Worm (Caenorhabditis elegans) whole organism, young adult: ENCODE data around the gene dsb-3.
A peak's percentile ranks its signal among the peaks of the same experiment; 100 is the strongest.

Source experiments
- B0035.1 ChIP-seq: sonication (generic microtip); optimal IDR thresholded peaks from 2 replicates; lab custom pipeline; 2016; ENCODE audit warnings: missing genetic modification characterization, mild to moderate bottlenecking, missing compliant biosample characterization, missing genotype, missing genetic modification reagents
- B0336.3 ChIP-seq: fragments of 200-800 bp; sonication (Bioruptor generic); IDR thresholded peaks from 2 replicates; pipeline ENCODE4 v1.3.6; 2022; ENCODE audit warnings: missing genetic modification characterization, missing compliant biosample characterization
- C06A6.2 ChIP-seq: fragments of 200-800 bp; sonication (Bioruptor generic); conservative IDR thresholded peaks from 2 replicates; pipeline ENCODE4 v1.3.6; 2022; ENCODE audit warnings: missing genetic modification characterization, missing compliant biosample characterization
- F10E7.11 ChIP-seq: sonication (generic microtip); optimal IDR thresholded peaks from 2 replicates; lab custom pipeline; 2017; ENCODE audit warnings: mild to moderate bottlenecking, missing genetic modification characterization, moderate library complexity, missing compliant biosample characterization
- F37B4.10 ChIP-seq: fragments of 200-800 bp; sonication (Bioruptor generic); IDR thresholded peaks from 2 replicates; pipeline ENCODE4 v1.3.6; 2022; ENCODE audit warnings: missing genetic modification characterization, missing compliant biosample characterization
- F39B2.1 ChIP-seq: fragments of 200-800 bp; sonication (Bioruptor generic); IDR thresholded peaks from 2 replicates; pipeline ENCODE4 v1.3.6; 2022; ENCODE audit warnings: missing genetic modification reagents, missing genetic modification characterization, missing compliant biosample characterization
- F55B11.4 ChIP-seq: sonication (generic microtip); optimal IDR thresholded peaks from 2 replicates; lab custom pipeline; 2016; ENCODE audit warnings: missing compliant biosample characterization, missing genetic modification characterization, borderline replicate concordance; ENCODE audit not compliant: insufficient read depth
- K12H6.12 ChIP-seq: fragments of 200-800 bp; sonication (Bioruptor generic); optimal IDR thresholded peaks from 2 replicates; lab custom pipeline; 2018; ENCODE audit warnings: mild to moderate bottlenecking, missing genetic modification characterization, missing compliant biosample characterization
- T07F8.4 ChIP-seq: sonication (generic microtip); optimal IDR thresholded peaks from 2 replicates; lab custom pipeline; 2016; ENCODE audit warnings: mild to moderate bottlenecking, missing genetic modification characterization, moderate library complexity, missing compliant biosample characterization
- T26A5.8 ChIP-seq: sonication (generic microtip); optimal IDR thresholded peaks from 2 replicates; lab custom pipeline; 2016; ENCODE audit warnings: missing genetic modification characterization, missing compliant biosample characterization
- Y53F4B.3 ChIP-seq: fragments of 200-800 bp; sonication (Bioruptor generic); IDR thresholded peaks from 2 replicates; pipeline ENCODE4 v1.3.6; 2022; ENCODE audit warnings: missing genetic modification reagents, missing genetic modification characterization, missing compliant biosample characterization
- Y53G8AR.9 ChIP-seq: fragments of 200-800 bp; sonication (Bioruptor generic); conservative IDR thresholded peaks from 2 replicates; pipeline ENCODE4 v1.3.6; 2022; ENCODE audit warnings: missing genetic modification reagents, missing genetic modification characterization, missing compliant biosample characterization
- Y79H2A.3 ChIP-seq: fragments of 200-800 bp; sonication (Bioruptor generic); conservative IDR thresholded peaks from 2 replicates; pipeline ENCODE4 v1.3.6; 2022; ENCODE audit warnings: missing genetic modification reagents, missing genetic modification characterization, missing compliant biosample characterization
- ZK185.1 ChIP-seq: sonication (generic microtip); optimal IDR thresholded peaks from 2 replicates; lab custom pipeline; 2016; ENCODE audit warnings: mild to moderate bottlenecking, missing genetic modification characterization, missing compliant biosample characterization; ENCODE audit not compliant: poor library complexity, severe bottlenecking
- akir-1 ChIP-seq: fragments of 200-800 bp; sonication (Bioruptor generic); optimal IDR thresholded peaks from 2 replicates; lab custom pipeline; 2018; ENCODE audit warnings: mild to moderate bottlenecking, missing genetic modification characterization, moderate library complexity, missing compliant biosample characterization
- ama-1 ChIP-seq, 3 experiments: fragments of 150-350 bp in 1 of 3; sonication (generic microtip) in 2 of 3; optimal IDR thresholded peaks; 2 replicates each; lab custom pipeline; 2014 to 2018; ENCODE audit warnings: missing biosample characterization in 2 of 3, missing genetic modification characterization in 2 of 3, missing genetic modification reagents in 2 of 3
- aptf-2 ChIP-seq: fragments of 200-800 bp; sonication (Bioruptor generic); conservative IDR thresholded peaks from 2 replicates; pipeline ENCODE4 v1.3.6; 2022; ENCODE audit warnings: missing genetic modification reagents, missing genetic modification characterization, missing compliant biosample characterization
- atf-7 ChIP-seq: sonication (generic microtip); optimal IDR thresholded peaks from 2 replicates; lab custom pipeline; 2017; ENCODE audit warnings: mild to moderate bottlenecking, missing genetic modification characterization, missing compliant biosample characterization
- athp-1 ChIP-seq: sonication (generic microtip); optimal IDR thresholded peaks from 2 replicates; lab custom pipeline; 2017; ENCODE audit warnings: mild to moderate bottlenecking, missing genetic modification characterization, missing compliant biosample characterization
- attf-3 ChIP-seq: fragments of 200-800 bp; sonication (Bioruptor generic); conservative IDR thresholded peaks from 2 replicates; pipeline ENCODE4 v1.3.6; 2022; ENCODE audit warnings: missing genetic modification reagents, missing genetic modification characterization, missing compliant biosample characterization
- bed-1 ChIP-seq: fragments of 200-800 bp; sonication (Bioruptor generic); IDR thresholded peaks from 2 replicates; pipeline ENCODE4 v1.3.6; 2022; ENCODE audit warnings: missing genetic modification reagents, missing genetic modification characterization, missing compliant biosample characterization
- bed-2 ChIP-seq: fragments of 200-800 bp; sonication (Bioruptor generic); IDR thresholded peaks from 2 replicates; pipeline ENCODE4 v1.3.6; 2022; ENCODE audit warnings: missing genetic modification reagents, missing genetic modification characterization, missing compliant biosample characterization
- ceh-40 ChIP-seq: fragments of 200-800 bp; sonication (Bioruptor generic); IDR thresholded peaks from 2 replicates; pipeline ENCODE4 v1.3.6; 2022; ENCODE audit warnings: missing genetic modification characterization, missing compliant biosample characterization
- ceh-58 ChIP-seq: fragments of 200-800 bp; sonication (Bioruptor generic); IDR thresholded peaks from 2 replicates; pipeline ENCODE4 v1.3.6; 2022; ENCODE audit warnings: missing genetic modification characterization, missing compliant biosample characterization
- dox-1 ChIP-seq: fragments of 200-800 bp; sonication (Bioruptor generic); IDR thresholded peaks from 2 replicates; pipeline ENCODE4 v1.3.6; 2022; ENCODE audit warnings: missing genetic modification reagents, missing genetic modification characterization, missing compliant biosample characterization
- efl-1 ChIP-seq: fragments of 150-350 bp; optimal IDR thresholded peaks from 2 replicates; lab custom pipeline; 2014; ENCODE audit warnings: missing biosample characterization, missing genetic modification reagents, missing genetic modification characterization
- gei-17 ChIP-seq: fragments of 200-800 bp; sonication (Bioruptor generic); optimal IDR thresholded peaks from 2 replicates; lab custom pipeline; 2018; ENCODE audit warnings: mild to moderate bottlenecking, missing genetic modification characterization, missing compliant biosample characterization
- him-1 ChIP-seq: sonication (generic microtip); optimal IDR thresholded peaks from 2 replicates; lab custom pipeline; 2016; ENCODE audit warnings: missing genotype, missing genetic modification reagents, missing genetic modification characterization, missing compliant biosample characterization
- lin-54 ChIP-seq: fragments of 200-800 bp; sonication (Bioruptor generic); optimal IDR thresholded peaks from 2 replicates; lab custom pipeline; 2018; ENCODE audit warnings: mild to moderate bottlenecking, missing genetic modification characterization, missing compliant biosample characterization
- lsl-1 ChIP-seq: fragments of 200-800 bp; sonication (Bioruptor generic); optimal IDR thresholded peaks from 2 replicates; lab custom pipeline; 2018; ENCODE audit warnings: mild to moderate bottlenecking, missing genetic modification characterization, moderate library complexity, missing compliant biosample characterization
- lsy-27 ChIP-seq: sonication (generic microtip); optimal IDR thresholded peaks from 2 replicates; lab custom pipeline; 2017; ENCODE audit warnings: missing genetic modification characterization, mild to moderate bottlenecking, missing compliant biosample characterization, antibody characterized with exemption, missing genotype, borderline replicate concordance; ENCODE audit not compliant: insufficient read depth
- mel-28 ChIP-seq: sonication (generic microtip); optimal IDR thresholded peaks from 2 replicates; lab custom pipeline; 2016; ENCODE audit warnings: borderline replicate concordance, mild to moderate bottlenecking, missing genetic modification characterization, missing compliant biosample characterization
- mes-4 ChIP-seq: sonication (generic microtip); optimal IDR thresholded peaks from 2 replicates; lab custom pipeline; 2016; ENCODE audit warnings: missing genotype, missing genetic modification characterization, missing compliant biosample characterization
- nfyb-1 ChIP-seq: fragments of 200-800 bp; sonication (Bioruptor generic); IDR thresholded peaks from 2 replicates; pipeline ENCODE4 v1.3.6; 2022; ENCODE audit warnings: missing genetic modification reagents, missing genetic modification characterization, missing compliant biosample characterization
- nhr-120 ChIP-seq: fragments of 200-800 bp; sonication (Bioruptor generic); IDR thresholded peaks from 2 replicates; pipeline ENCODE4 v1.3.6; 2022; ENCODE audit warnings: missing genetic modification characterization, missing compliant biosample characterization
- nhr-80 ChIP-seq: sonication (generic microtip); optimal IDR thresholded peaks from 2 replicates; lab custom pipeline; 2016; ENCODE audit warnings: missing genetic modification characterization, missing compliant biosample characterization
- nhr-90 ChIP-seq: sonication (generic microtip); optimal IDR thresholded peaks from 2 replicates; lab custom pipeline; 2016; ENCODE audit warnings: missing genotype, mild to moderate bottlenecking, missing genetic modification characterization, missing compliant biosample characterization
- rpc-1 ChIP-seq, 2 experiments: fragments of 150-350 bp in 1 of 2; sonication (generic microtip) in 1 of 2; optimal IDR thresholded peaks; 2 replicates each; lab custom pipeline; 2014 to 2018; ENCODE audit warnings: missing biosample characterization in 1 of 2, missing genetic modification characterization in 1 of 2, missing genetic modification reagents in 1 of 2, missing genotype in 1 of 2
- sdz-38 ChIP-seq: sonication (generic microtip); optimal IDR thresholded peaks from 2 replicates; lab custom pipeline; 2016; ENCODE audit warnings: missing genotype, missing genetic modification characterization, missing compliant biosample characterization
- sea-2 ChIP-seq: fragments of 200-800 bp; sonication (Bioruptor generic); IDR thresholded peaks from 2 replicates; pipeline ENCODE4 v1.3.6; 2022; ENCODE audit warnings: missing genetic modification characterization, missing compliant biosample characterization
- snpc-1.1 ChIP-seq: sonication (generic microtip); optimal IDR thresholded peaks from 2 replicates; lab custom pipeline; 2017; ENCODE audit warnings: missing genetic modification characterization, mild to moderate bottlenecking, missing compliant biosample characterization, antibody characterized with exemption, moderate library complexity, missing genotype, missing genetic modification reagents; ENCODE audit not compliant: insufficient read depth
- somi-1 ChIP-seq: fragments of 200-800 bp; sonication (Bioruptor generic); optimal IDR thresholded peaks from 2 replicates; lab custom pipeline; 2018; ENCODE audit warnings: mild to moderate bottlenecking, missing genetic modification characterization, missing compliant biosample characterization
- sptf-2 ChIP-seq: fragments of 200-800 bp; sonication (Bioruptor generic); optimal IDR thresholded peaks from 2 replicates; lab custom pipeline; 2018; ENCODE audit warnings: mild to moderate bottlenecking, missing genetic modification characterization, missing compliant biosample characterization
- tbx-9 ChIP-seq: sonication (generic microtip); optimal IDR thresholded peaks from 2 replicates; lab custom pipeline; 2016; ENCODE audit warnings: borderline replicate concordance, missing genetic modification characterization, inconsistent platforms, missing compliant biosample characterization
- xnd-1 ChIP-seq: sonication (generic microtip); optimal IDR thresholded peaks from 2 replicates; lab custom pipeline; 2016; ENCODE audit warnings: missing genotype, missing genetic modification reagents, missing genetic modification characterization, missing compliant biosample characterization
- zim-3 ChIP-seq: sonication (generic microtip); optimal IDR thresholded peaks from 2 replicates; lab custom pipeline; 2017; ENCODE audit warnings: mild to moderate bottlenecking, missing genetic modification characterization, moderate library complexity, missing compliant biosample characterization
- ztf-18 ChIP-seq: sonication (generic microtip); optimal IDR thresholded peaks from 2 replicates; lab custom pipeline; 2016; ENCODE audit warnings: missing genotype, mild to moderate bottlenecking, missing genetic modification characterization, missing compliant biosample characterization
- ztf-25 ChIP-seq: fragments of 200-800 bp; sonication (Bioruptor generic); IDR thresholded peaks from 2 replicates; pipeline ENCODE4 v1.3.6; 2022; ENCODE audit warnings: missing genetic modification reagents, missing genetic modification characterization, missing compliant biosample characterization
- ztf-28 ChIP-seq: fragments of 200-800 bp; sonication (Bioruptor generic); IDR thresholded peaks from 2 replicates; pipeline ENCODE4 v1.3.6; 2022; ENCODE audit warnings: missing genetic modification reagents, missing genetic modification characterization, missing compliant biosample characterization

The dsb-3 gene

ce11 chrIV:7782292-7782691, 22.9 kb upstream of the dsb-3 start, which contains the start of gene sec-10 (continued):
- TF ChIP-seq ama-1 (optimal IDR thresholded peaks at IDR 0.05; lab: Kevin White, UChicago) = no peak
- no peak for TF ChIP-seq ama-1 (GFP tag; optimal IDR thresholded peaks at IDR 0.05; lab: Kevin White, UChicago)
- TF ChIP-seq nhr-120 (GFP tag; lab: Robert Waterston, UW) = no peak
- no peak for TF ChIP-seq nhr-80 (tag; lab: Kevin White, UChicago)
- TF ChIP-seq mes-4 (tag; lab: Kevin White, UChicago) = no peak
- TF ChIP-seq ztf-25 (GFP tag; lab: Robert Waterston, UW) = no peak
- TF ChIP-seq lsy-27 (tag; lab: Kevin White, UChicago) = no peak
- no peak for TF ChIP-seq somi-1 (GFP tag; lab: Kevin White, UChicago)
- no peak for TF ChIP-seq F37B4.10 (GFP tag; lab: Robert Waterston, UW)
- TF ChIP-seq efl-1 = no peak
- no peak for TF ChIP-seq him-1 (tag; lab: Kevin White, UChicago)
- TF ChIP-seq ztf-18 = no peak
- no peak for TF ChIP-seq nhr-90 (tag; lab: Kevin White, UChicago)
- TF ChIP-seq atf-7 = peak; percentile 16
- no peak for TF ChIP-seq akir-1 (GFP tag; lab: Kevin White, UChicago)
- TF ChIP-seq C06A6.2 = no peak
- TF ChIP-seq snpc-1.1 (tag; lab: Kevin White, UChicago) = no peak
- TF ChIP-seq T26A5.8 = no peak
- TF ChIP-seq ceh-58 (GFP tag; lab: Robert Waterston, UW) = no peak
- no peak for TF ChIP-seq bed-1 (GFP tag; lab: Robert Waterston, UW)
- peak; percentile 72; the same call in 1 of the 2 replicates for TF ChIP-seq B0336.3 (GFP tag; lab: Robert Waterston, UW)
- no peak for TF ChIP-seq Y79H2A.3 (GFP tag; lab: Robert Waterston, UW)
- no peak for TF ChIP-seq B0035.1 (tag; lab: Kevin White, UChicago)
- TF ChIP-seq sptf-2 = no peak
- no peak for TF ChIP-seq attf-3 (GFP tag; lab: Robert Waterston, UW)
- no peak for TF ChIP-seq dox-1
- no peak for TF ChIP-seq F10E7.11 (tag; lab: Kevin White, UChicago)
- TF ChIP-seq rpc-1 (optimal IDR thresholded peaks at IDR 0.05; lab: Kevin White, UChicago) = no peak
- TF ChIP-seq rpc-1 (tag; optimal IDR thresholded peaks at IDR 0.05; lab: Kevin White, UChicago) = no peak
- TF ChIP-seq ceh-40 = no peak
- no peak for TF ChIP-seq Y53F4B.3 (GFP tag; lab: Robert Waterston, UW)
- TF ChIP-seq ZK185.1 (tag; lab: Kevin White, UChicago) = peak; percentile 20
- no peak for TF ChIP-seq nfyb-1
- peak; percentile 87 for TF ChIP-seq Y53G8AR.9 (GFP tag; lab: Robert Waterston, UW)
- no peak for TF ChIP-seq aptf-2 (GFP tag; lab: Robert Waterston, UW)
- TF ChIP-seq gei-17 (GFP tag; lab: Kevin White, UChicago) = no peak
- no peak for TF ChIP-seq tbx-9 (tag; lab: Kevin White, UChicago)
- no peak for TF ChIP-seq lsl-1 (GFP tag; lab: Kevin White, UChicago)
- no peak for TF ChIP-seq zim-3
- TF ChIP-seq mel-28 = no peak
- no peak for TF ChIP-seq xnd-1 (tag; lab: Kevin White, UChicago)
- no peak for TF ChIP-seq K12H6.12 (tag; lab: Kevin White, UChicago)
- no peak for TF ChIP-seq sdz-38
- TF ChIP-seq ztf-28 (GFP tag; lab: Robert Waterston, UW) = no peak
- no peak for TF ChIP-seq F39B2.1
- TF ChIP-seq F55B11.4 = no peak
- TF ChIP-seq T07F8.4 = no peak
- TF ChIP-seq lin-54 (GFP tag; lab: Kevin White, UChicago) = no peak
- TF ChIP-seq athp-1 (tag; lab: Kevin White, UChicago) = peak; percentile 73
- TF ChIP-seq bed-2 = no peak
- no peak for TF ChIP-seq sea-2 (GFP tag; lab: Robert Waterston, UW)
